Fruit fly (Drosophila melanogaster) whole organism, embryonic: ENCODE results near the gene Lerp.

Source experiments
- Atf3 ChIP-seq: fragments of 200-800 bp; sonication (Bioruptor generic); optimal IDR thresholded peaks from 3 replicates; lab custom pipeline; 2016; ENCODE audit warnings: missing biosample characterization, missing genetic modification characterization
- Bdp1 ChIP-seq: fragments of 200-800 bp; sonication (Bioruptor generic); optimal IDR thresholded peaks from 3 replicates; lab custom pipeline; 2016; ENCODE audit warnings: missing biosample characterization, missing genetic modification characterization
- Bgb ChIP-seq: fragments of 200-800 bp; sonication (Bioruptor generic); IDR thresholded peaks from 2 replicates; pipeline ENCODE4 v1.3.6; 2022; ENCODE audit warnings: missing biosample characterization, missing genetic modification characterization; ENCODE audit not compliant: partially characterized antibody
- CG10321 ChIP-seq: fragments of 200-800 bp; sonication (Bioruptor generic); IDR thresholded peaks from 2 replicates; pipeline ENCODE4 v1.3.6; 2022; ENCODE audit warnings: missing biosample characterization, missing genetic modification characterization
- CG10979 ChIP-seq: fragments of 200-800 bp; sonication (Bioruptor generic); optimal IDR thresholded peaks from 2 replicates; lab custom pipeline; 2018; ENCODE audit warnings: missing biosample characterization, mild to moderate bottlenecking, missing genetic modification characterization, moderate library complexity
- CG11093 ChIP-seq: fragments of 200-800 bp; sonication (Bioruptor generic); IDR thresholded peaks from 3 replicates; pipeline ENCODE4 v1.3.6; 2022; ENCODE audit warnings: missing biosample characterization, missing genetic modification characterization
- CG12219 ChIP-seq: fragments of 200-800 bp; sonication (Bioruptor generic); optimal IDR thresholded peaks from 3 replicates; lab custom pipeline; 2018; ENCODE audit warnings: missing biosample characterization, mild to moderate bottlenecking, missing genetic modification characterization
- CG13287 ChIP-seq: fragments of 200-800 bp; sonication (Bioruptor generic); IDR thresholded peaks from 2 replicates; pipeline ENCODE4 v1.3.6; 2022; ENCODE audit warnings: missing biosample characterization, missing genetic modification characterization; ENCODE audit not compliant: partially characterized antibody
- CG13296 ChIP-seq: fragments of 200-800 bp; sonication (Bioruptor generic); optimal IDR thresholded peaks from 3 replicates; lab custom pipeline; 2018; ENCODE audit warnings: missing biosample characterization, mild to moderate bottlenecking, missing genetic modification characterization
- CG14667 ChIP-seq: fragments of 200-800 bp; sonication (Bioruptor generic); IDR thresholded peaks from 2 replicates; pipeline ENCODE4 v1.3.6; 2022; ENCODE audit warnings: missing biosample characterization, missing genetic modification characterization
- CG14710 ChIP-seq: fragments of 200-800 bp; sonication (Bioruptor generic); optimal IDR thresholded peaks from 3 replicates; lab custom pipeline; 2019; ENCODE audit warnings: missing biosample characterization, mild to moderate bottlenecking, missing genetic modification characterization, moderate library complexity
- CG16815 ChIP-seq: fragments of 200-800 bp; sonication (Bioruptor generic); optimal IDR thresholded peaks from 3 replicates; lab custom pipeline; 2017; ENCODE audit warnings: missing biosample characterization, mild to moderate bottlenecking, missing genetic modification characterization
- CG17385 ChIP-seq: fragments of 200-800 bp; sonication (Bioruptor generic); optimal IDR thresholded peaks from 3 replicates; lab custom pipeline; 2018; ENCODE audit warnings: missing biosample characterization, mild to moderate bottlenecking, missing genetic modification characterization
- CG2120 ChIP-seq: fragments of 200-800 bp; sonication (Bioruptor generic); optimal IDR thresholded peaks from 3 replicates; lab custom pipeline; 2016; ENCODE audit warnings: missing biosample characterization, missing genetic modification characterization
- CG2712 ChIP-seq: fragments of 200-800 bp; optimal IDR thresholded peaks from 3 replicates; lab custom pipeline; 2019; ENCODE audit warnings: missing biosample characterization, mild to moderate bottlenecking, missing genetic modification characterization, moderate library complexity
- CG34376 ChIP-seq: fragments of 200-800 bp; sonication (Bioruptor generic); optimal IDR thresholded peaks from 2 replicates; lab custom pipeline; 2018; ENCODE audit warnings: missing biosample characterization, mild to moderate bottlenecking, missing genetic modification characterization
- CG4730 ChIP-seq: fragments of 200-800 bp; sonication (Bioruptor generic); IDR thresholded peaks from 2 replicates; pipeline ENCODE4 v1.3.6; 2022; ENCODE audit warnings: missing biosample characterization, missing genetic modification characterization
- CG6765 ChIP-seq: fragments of 200-800 bp; sonication (Bioruptor generic); optimal IDR thresholded peaks from 3 replicates; lab custom pipeline; 2017; ENCODE audit warnings: missing biosample characterization, mild to moderate bottlenecking, missing genetic modification characterization
- CG8359 ChIP-seq: fragments of 200-800 bp; sonication (Bioruptor generic); optimal IDR thresholded peaks from 2 replicates; lab custom pipeline; 2017; ENCODE audit warnings: missing biosample characterization, mild to moderate bottlenecking, missing genetic modification characterization, borderline replicate concordance
- CG9215 ChIP-seq: fragments of 200-800 bp; sonication (Bioruptor generic); IDR thresholded peaks from 2 replicates; pipeline ENCODE4 v1.3.6; 2022; ENCODE audit warnings: missing biosample characterization, missing genetic modification characterization
- Fer1 ChIP-seq: fragments of 200-800 bp; sonication (Bioruptor generic); optimal IDR thresholded peaks from 2 replicates; lab custom pipeline; 2017; ENCODE audit warnings: missing biosample characterization, mild to moderate bottlenecking, missing genetic modification characterization
- H15 ChIP-seq: fragments of 200-800 bp; sonication (Bioruptor generic); IDR thresholded peaks from 3 replicates; pipeline ENCODE4 v1.3.6; 2022; ENCODE audit warnings: missing biosample characterization, missing genetic modification characterization
- HLH3B ChIP-seq: fragments of 200-800 bp; sonication (Bioruptor generic); IDR thresholded peaks from 2 replicates; pipeline ENCODE4 v1.3.6; 2022; ENCODE audit warnings: missing biosample characterization, missing genetic modification characterization
- HmgZ ChIP-seq: fragments of 200-800 bp; sonication (Bioruptor generic); optimal IDR thresholded peaks from 2 replicates; lab custom pipeline; 2018; ENCODE audit warnings: missing biosample characterization, mild to moderate bottlenecking, missing genetic modification characterization
- Hr51 ChIP-seq, 2 experiments: fragments of 200-800 bp; sonication (Bioruptor generic); optimal IDR thresholded peaks; 2 replicates in 1 of 2; 3 replicates in 1 of 2; lab custom pipeline; 2016 to 2018; ENCODE audit warnings: missing biosample characterization in 2 of 2, missing genetic modification characterization in 2 of 2, mild to moderate bottlenecking in 1 of 2, moderate library complexity in 1 of 2
- Jarid2 ChIP-seq: fragments of 200-800 bp; sonication (Bioruptor generic); optimal IDR thresholded peaks from 3 replicates; lab custom pipeline; 2017; ENCODE audit warnings: mild to moderate bottlenecking, missing biosample characterization, missing genetic modification reagents, missing genetic modification characterization
- NK7.1 ChIP-seq: fragments of 200-800 bp; sonication (Bioruptor generic); optimal IDR thresholded peaks from 3 replicates; lab custom pipeline; 2016; ENCODE audit warnings: missing biosample characterization, missing genetic modification characterization
- Nf-YA ChIP-seq: fragments of 200-800 bp; sonication (Bioruptor generic); IDR thresholded peaks from 2 replicates; pipeline ENCODE4 v1.3.6; 2022; ENCODE audit warnings: missing biosample characterization, missing genetic modification characterization
- Nf-YB ChIP-seq: fragments of 200-800 bp; sonication (Bioruptor generic); optimal IDR thresholded peaks from 3 replicates; lab custom pipeline; 2019; ENCODE audit warnings: missing biosample characterization, mild to moderate bottlenecking, missing genetic modification characterization, moderate library complexity
- Usf ChIP-seq: fragments of 200-800 bp; sonication (Bioruptor generic); optimal IDR thresholded peaks from 2 replicates; lab custom pipeline; 2017; ENCODE audit warnings: missing genotype, missing biosample characterization, missing genetic modification characterization
- bigmax ChIP-seq: fragments of 200-800 bp; sonication (Bioruptor generic); optimal IDR thresholded peaks from 2 replicates; lab custom pipeline; 2018; ENCODE audit warnings: missing biosample characterization, mild to moderate bottlenecking, missing genetic modification characterization
- cas ChIP-seq: fragments of 200-800 bp; sonication (Bioruptor generic); IDR thresholded peaks from 2 replicates; pipeline ENCODE4 v1.3.6; 2022; ENCODE audit warnings: missing biosample characterization, missing genetic modification characterization
- ind ChIP-seq: fragments of 200-800 bp; sonication (Bioruptor generic); optimal IDR thresholded peaks from 3 replicates; lab custom pipeline; 2016; ENCODE audit warnings: missing biosample characterization, missing genetic modification characterization
- lab ChIP-seq: fragments of 200-800 bp; sonication (Bioruptor generic); optimal IDR thresholded peaks from 3 replicates; lab custom pipeline; 2017; ENCODE audit warnings: missing biosample characterization, missing genetic modification characterization, mild to moderate bottlenecking, moderate library complexity, missing genetic modification reagents
- lmd ChIP-seq: fragments of 200-800 bp; sonication (Bioruptor generic); IDR thresholded peaks from 2 replicates; pipeline ENCODE4 v1.3.6; 2022; ENCODE audit warnings: missing biosample characterization, missing genetic modification characterization
- mld ChIP-seq: fragments of 200-800 bp; sonication (Bioruptor generic); IDR thresholded peaks from 3 replicates; pipeline ENCODE4 v1.3.6; 2022; ENCODE audit warnings: missing biosample characterization, missing genetic modification characterization; ENCODE audit not compliant: partially characterized antibody
- pan ChIP-seq, 4 experiments: fragments of >200 bp in 3 of 4; fragments of 200-800 bp in 1 of 4; sonication (Bioruptor generic) in 1 of 4; optimal IDR thresholded peaks in 3 of 4; IDR thresholded peaks in 1 of 4; 2 replicates each; pipeline versions ENCODE4 v1.3.6 to Lab custom; 2017 to 2022; ENCODE audit warnings: missing biosample characterization in 2 of 4, missing genetic modification characterization in 2 of 4, mixed read lengths in 1 of 4
- sisA ChIP-seq: fragments of 200-800 bp; sonication (Bioruptor generic); IDR thresholded peaks from 2 replicates; pipeline ENCODE4 v1.3.6; 2022; ENCODE audit warnings: missing biosample characterization, missing genetic modification characterization
- ssp ChIP-seq: fragments of 200-800 bp; sonication (Bioruptor generic); IDR thresholded peaks from 2 replicates; pipeline ENCODE4 v1.3.6; 2022; ENCODE audit warnings: missing biosample characterization, missing genetic modification characterization
- tin ChIP-seq: fragments of 200-800 bp; sonication (Bioruptor generic); optimal IDR thresholded peaks from 3 replicates; lab custom pipeline; 2016; ENCODE audit warnings: missing biosample characterization, missing genetic modification characterization
- ttk ChIP-seq: fragments of 200-800 bp; sonication (Bioruptor generic); IDR thresholded peaks from 2 replicates; pipeline ENCODE4 v2.1.2; 2022; ENCODE audit warnings: missing biosample characterization, missing genetic modification characterization
- unpg ChIP-seq: fragments of 200-800 bp; sonication (Bioruptor generic); optimal IDR thresholded peaks from 3 replicates; lab custom pipeline; 2018; ENCODE audit warnings: missing biosample characterization, mild to moderate bottlenecking, missing genetic modification characterization, moderate library complexity
- usp ChIP-seq: fragments of >200 bp; optimal IDR thresholded peaks from 2 replicates; lab custom pipeline; 2017; ENCODE audit warnings: missing biosample characterization, missing genetic modification characterization
- z ChIP-seq: fragments of 200-800 bp; sonication (Bioruptor generic); IDR thresholded peaks from 3 replicates; pipeline ENCODE4 v1.3.6; 2022; ENCODE audit warnings: missing biosample characterization, missing genetic modification characterization

The Lerp gene

dm6 chr3R:26859228-26859627 is 3.7 kb downstream of the Lerp start (continued):
- TF ChIP-seq bigmax (GFP tag; lab: Kevin White, UChicago): no peak
- peak; percentile 67 for TF ChIP-seq CG9215 (GFP tag; lab: Robert Waterston, UW)
- no peak for TF ChIP-seq CG10321
- no peak for TF ChIP-seq usp (GFP tag; lab: Kevin White, UChicago)
- TF ChIP-seq Bgb (GFP tag; lab: Robert Waterston, UW): no peak
- peak; percentile 68 for TF ChIP-seq Fer1
- TF ChIP-seq CG4730: 0 out of 2 replicates have a peak, but pooled peaks have one; percentile 50
- TF ChIP-seq CG6765: peak; percentile 25
- TF ChIP-seq CG8359 (GFP tag; lab: Kevin White, UChicago): no peak
- TF ChIP-seq cas (GFP tag; lab: Robert Waterston, UW): 0 out of 2 replicates have a peak, but pooled peaks have one; percentile 34
- no peak for TF ChIP-seq CG34376 (GFP tag; lab: Kevin White, UChicago)
- peak; percentile 37 for TF ChIP-seq tin
- peak; percentile 7 for TF ChIP-seq CG16815
- 0 out of 2 replicates have a peak, but pooled peaks have one; percentile 38 for TF ChIP-seq ttk (GFP tag; lab: Robert Waterston, UW)
- peak; percentile 14 for TF ChIP-seq CG14710 (tag; lab: Kevin White, UChicago)
- peak; percentile 4 for TF ChIP-seq NK7.1 (GFP tag; lab: Kevin White, UChicago)
- peak; percentile 27; the same call in 1 of the 2 replicates for TF ChIP-seq CG14667 (GFP tag; lab: Robert Waterston, UW)
- TF ChIP-seq Atf3: no peak
- TF ChIP-seq Hr51 (GFP tag; optimal IDR thresholded peaks at IDR 0.05; lab: Kevin White, UChicago): peak in 1 of 2 experiments; percentile 19
- no peak for TF ChIP-seq CG12219 (GFP tag; lab: Kevin White, UChicago)
- TF ChIP-seq HLH3B (GFP tag; lab: Robert Waterston, UW): peak; percentile 66
- 0 out of 3 replicates have a peak, but pooled peaks have one; percentile 23 for TF ChIP-seq CG11093 (GFP tag; lab: Robert Waterston, UW)
- TF ChIP-seq sisA: peak; percentile 80
- TF ChIP-seq CG13296 (GFP tag; lab: Kevin White, UChicago): peak; percentile 5
- TF ChIP-seq unpg (GFP tag; lab: Kevin White, UChicago): peak; percentile 38
- no peak for TF ChIP-seq HmgZ (tag; lab: Kevin White, UChicago)
- peak; percentile 77 for TF ChIP-seq CG2712 (tag; lab: Kevin White, UChicago)
- TF ChIP-seq CG10979: peak; percentile 30
- TF ChIP-seq mld (GFP tag; lab: Robert Waterston, UW): no peak
- TF ChIP-seq pan (optimal IDR thresholded peaks at IDR 0.05; lab: Kevin White, UChicago): no peak
- TF ChIP-seq pan (GFP tag; optimal IDR thresholded peaks at IDR 0.05 in 1 of 2, IDR thresholded peaks at IDR 0.05 in 1 of 2): peak in 1 of 2 experiments; percentile 71
- 0 out of 2 replicates have a peak, but pooled peaks have one; percentile 23 for TF ChIP-seq lmd (GFP tag; lab: Robert Waterston, UW)
- no peak for TF ChIP-seq Jarid2
- no peak for TF ChIP-seq Bdp1 (GFP tag; lab: Kevin White, UChicago)
- no peak for TF ChIP-seq CG13287 (GFP tag; lab: Robert Waterston, UW)
- 0 out of 3 replicates have a peak, but pooled peaks have one; percentile 36 for TF ChIP-seq z (GFP tag; lab: Robert Waterston, UW)
- TF ChIP-seq H15 (GFP tag; lab: Robert Waterston, UW): peak; percentile 61; the same call in 2 of the 3 replicates
- TF ChIP-seq Nf-YB: no peak
- no peak for TF ChIP-seq Usf (GFP tag; lab: Kevin White, UChicago)
- TF ChIP-seq CG17385 (GFP tag; lab: Kevin White, UChicago): peak; percentile 11
- peak; percentile 29 for TF ChIP-seq CG2120 (GFP tag; lab: Kevin White, UChicago)
- peak; percentile 23; the same call in 1 of the 2 replicates for TF ChIP-seq Nf-YA (GFP tag; lab: Robert Waterston, UW)
- TF ChIP-seq ssp (GFP tag; lab: Robert Waterston, UW): peak; percentile 45
- peak; percentile 68 for TF ChIP-seq lab
- TF ChIP-seq ind (GFP tag; lab: Kevin White, UChicago): peak; percentile 13
